Fruit fly (Drosophila melanogaster): ENCODE results near the gene lute.

DNA sequence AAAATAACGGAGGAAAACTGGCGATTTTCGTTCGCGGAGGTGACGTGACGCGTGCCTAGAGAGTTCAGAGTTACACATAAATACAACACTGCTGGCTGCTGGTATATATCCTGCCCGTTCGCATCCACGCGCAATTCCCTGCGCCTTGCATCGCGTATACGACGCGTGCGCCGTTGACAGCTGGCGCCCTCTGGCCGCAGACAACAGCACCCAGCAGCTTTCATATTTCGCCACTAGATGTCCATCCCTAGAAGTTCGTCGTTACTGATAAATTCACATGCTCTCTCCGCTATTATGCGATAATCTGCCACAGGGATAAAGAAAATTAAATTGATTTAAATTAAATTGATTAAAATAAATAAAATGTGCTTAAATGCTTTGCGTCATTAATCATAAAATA, 22.7 kb downstream of the lute start, which contains the start of gene Sur-8:
- TF ChIP-seq psq (optimal IDR thresholded peaks at IDR 0.05) (no peak), ttk (optimal IDR thresholded peaks at IDR 0.05) (no peak), Sin3A (optimal IDR thresholded peaks at IDR 0.05) (no peak), h (optimal IDR thresholded peaks at IDR 0.05) (no peak), insv (optimal IDR thresholded peaks at IDR 0.05) (no peak)

All from Kc167 (cell line).